Worm (Caenorhabditis elegans) whole organism, L1 larva: ENCODE results near the gene Y69E1A.8.

ENCODE experiments used
- C04F5.9 ChIP-seq: sonication (generic microtip); optimal IDR thresholded peaks from 2 replicates; lab custom pipeline; 2016; ENCODE audit warnings: missing genetic modification characterization, missing compliant biosample characterization
- C34B4.2 ChIP-seq: sonication (generic microtip); optimal IDR thresholded peaks from 2 replicates; lab custom pipeline; 2017; ENCODE audit warnings: mild to moderate bottlenecking, missing genetic modification characterization, missing compliant biosample characterization
- Y116A8C.19 ChIP-seq: sonication (generic microtip); optimal IDR thresholded peaks from 2 replicates; lab custom pipeline; 2016; ENCODE audit warnings: missing compliant biosample characterization, missing genetic modification characterization, borderline replicate concordance
- aha-1 ChIP-seq: fragments of 150-350 bp; optimal IDR thresholded peaks from 2 replicates; lab custom pipeline; 2014; ENCODE audit warnings: missing biosample characterization, missing genetic modification characterization
- alr-1 ChIP-seq: fragments of 200-800 bp; sonication (Bioruptor generic); optimal IDR thresholded peaks from 2 replicates; lab custom pipeline; 2018; ENCODE audit warnings: borderline replicate concordance, mild to moderate bottlenecking, missing genetic modification characterization, missing compliant biosample characterization
- ama-1 ChIP-seq: fragments of 150-350 bp; optimal IDR thresholded peaks from 2 replicates; lab custom pipeline; 2014
- blmp-1 ChIP-seq: fragments of 150-350 bp; optimal IDR thresholded peaks from 2 replicates; lab custom pipeline; 2014; ENCODE audit warnings: missing biosample characterization, missing genetic modification characterization
- ceh-63 ChIP-seq: fragments of 200-800 bp; sonication (Bioruptor generic); optimal IDR thresholded peaks from 2 replicates; lab custom pipeline; 2018; ENCODE audit warnings: mild to moderate bottlenecking, missing genetic modification characterization, missing compliant biosample characterization
- ces-1 ChIP-seq: fragments of 150-350 bp; optimal IDR thresholded peaks from 2 replicates; lab custom pipeline; 2014; ENCODE audit warnings: missing biosample characterization, missing genetic modification reagents, missing genetic modification characterization
- dsc-1 ChIP-seq: sonication (generic microtip); optimal IDR thresholded peaks from 2 replicates; lab custom pipeline; 2016; ENCODE audit warnings: mild to moderate bottlenecking, missing genetic modification characterization, missing compliant biosample characterization
- efl-1 ChIP-seq, 4 experiments: fragments of 150-350 bp; optimal IDR thresholded peaks in 3 of 4; peaks in 1 of 4; 1 replicate in 1 of 4; 2 replicates in 3 of 4; lab custom pipeline; 2014; ENCODE audit warnings: missing biosample characterization in 2 of 4, missing genetic modification characterization in 2 of 4, missing genetic modification reagents in 2 of 4
- efl-3 ChIP-seq: fragments of 200-800 bp; sonication (Bioruptor generic); optimal IDR thresholded peaks from 2 replicates; lab custom pipeline; 2018; ENCODE audit warnings: mild to moderate bottlenecking, missing genetic modification characterization, missing compliant biosample characterization
- egl-27 ChIP-seq, 2 experiments: fragments of 150-350 bp in 1 of 2; sonication (generic microtip); optimal IDR thresholded peaks; 3 replicates each; lab custom pipeline; 2017 to 2018; ENCODE audit warnings: missing biosample characterization in 2 of 2, missing genetic modification characterization in 2 of 2, missing genetic modification reagents in 2 of 2
- elt-3 ChIP-seq, 6 experiments: fragments of 150-350 bp in 1 of 6; sonication (generic microtip); optimal IDR thresholded peaks; 2 replicates each; lab custom pipeline; 2017 to 2018; ENCODE audit warnings: missing biosample characterization in 6 of 6, missing genetic modification characterization in 6 of 6, inconsistent platforms in 1 of 6
- fkh-10 ChIP-seq: sonication (generic microtip); optimal IDR thresholded peaks from 2 replicates; lab custom pipeline; 2017; ENCODE audit warnings: missing biosample characterization, missing genetic modification reagents, missing genetic modification characterization
- hlh-17 ChIP-seq: fragments of 200-800 bp; sonication (Bioruptor generic); optimal IDR thresholded peaks from 2 replicates; lab custom pipeline; 2018; ENCODE audit warnings: missing genetic modification characterization, mild to moderate bottlenecking, missing compliant biosample characterization, moderate library complexity, borderline replicate concordance
- hlh-4 ChIP-seq: sonication (generic microtip); optimal IDR thresholded peaks from 2 replicates; lab custom pipeline; 2016; ENCODE audit warnings: mild to moderate bottlenecking, missing genetic modification characterization, missing compliant biosample characterization
- irx-1 ChIP-seq: sonication (generic microtip); optimal IDR thresholded peaks from 2 replicates; lab custom pipeline; 2016; ENCODE audit warnings: missing genetic modification characterization, missing compliant biosample characterization
- jun-1 ChIP-seq: fragments of 150-350 bp; optimal IDR thresholded peaks from 2 replicates; lab custom pipeline; 2014; ENCODE audit warnings: missing biosample characterization, missing genetic modification reagents, missing genetic modification characterization
- lin-14 ChIP-seq: fragments of 200-800 bp; sonication (Bioruptor generic); optimal IDR thresholded peaks from 2 replicates; lab custom pipeline; 2018; ENCODE audit warnings: mild to moderate bottlenecking, missing genetic modification characterization, moderate library complexity, missing compliant biosample characterization
- lin-39 ChIP-seq: fragments of 150-350 bp; optimal IDR thresholded peaks from 2 replicates; lab custom pipeline; 2014; ENCODE audit warnings: missing biosample characterization, missing genetic modification reagents, missing genetic modification characterization
- lir-3 ChIP-seq: sonication (generic microtip); optimal IDR thresholded peaks from 2 replicates; lab custom pipeline; 2016; ENCODE audit warnings: mild to moderate bottlenecking, missing genetic modification characterization, moderate library complexity, missing compliant biosample characterization; ENCODE audit not compliant: poor library complexity
- lsy-2 ChIP-seq, 2 experiments: fragments of 150-350 bp; optimal IDR thresholded peaks; 2 replicates each; lab custom pipeline; 2014; ENCODE audit warnings: missing biosample characterization in 2 of 2, missing genetic modification characterization in 2 of 2
- mdl-1 ChIP-seq, 2 experiments: fragments of 150-350 bp; optimal IDR thresholded peaks; 2 replicates each; lab custom pipeline; 2014 to 2017; ENCODE audit warnings: missing biosample characterization in 2 of 2, missing genetic modification characterization in 2 of 2, inconsistent platforms in 1 of 2
- mep-1 ChIP-seq: fragments of 150-350 bp; optimal IDR thresholded peaks from 2 replicates; lab custom pipeline; 2014; ENCODE audit warnings: missing biosample characterization, missing genetic modification characterization
- nhr-11 ChIP-seq: fragments of 150-350 bp; optimal IDR thresholded peaks from 2 replicates; lab custom pipeline; 2014; ENCODE audit warnings: missing biosample characterization, missing genetic modification characterization
- nhr-19 ChIP-seq: fragments of 200-800 bp; sonication (Bioruptor generic); conservative IDR thresholded peaks from 2 replicates; pipeline ENCODE4 v1.3.6; 2022; ENCODE audit warnings: missing genetic modification characterization, missing compliant biosample characterization
- nhr-20 ChIP-seq: sonication (generic microtip); optimal IDR thresholded peaks from 2 replicates; lab custom pipeline; 2016; ENCODE audit warnings: mild to moderate bottlenecking, missing genetic modification characterization, missing compliant biosample characterization
- nhr-237 ChIP-seq: fragments of 150-350 bp; optimal IDR thresholded peaks from 2 replicates; lab custom pipeline; 2014; ENCODE audit warnings: missing biosample characterization, missing genetic modification characterization
- nhr-28 ChIP-seq: fragments of 150-350 bp; optimal IDR thresholded peaks from 2 replicates; lab custom pipeline; 2014; ENCODE audit warnings: missing biosample characterization, missing genetic modification characterization
- nhr-47 ChIP-seq: sonication (generic microtip); optimal IDR thresholded peaks from 2 replicates; lab custom pipeline; 2016; ENCODE audit warnings: mild to moderate bottlenecking, missing genetic modification characterization, moderate library complexity, missing compliant biosample characterization
- nhr-76 ChIP-seq: sonication (generic microtip); optimal IDR thresholded peaks from 2 replicates; lab custom pipeline; 2017; ENCODE audit warnings: missing biosample characterization, missing genetic modification characterization
- nhr-84 ChIP-seq: sonication (generic microtip); optimal IDR thresholded peaks from 2 replicates; lab custom pipeline; 2017; ENCODE audit warnings: missing biosample characterization, missing genetic modification characterization
- nhr-90 ChIP-seq: sonication (generic microtip); optimal IDR thresholded peaks from 2 replicates; lab custom pipeline; 2016; ENCODE audit warnings: mild to moderate bottlenecking, missing genetic modification characterization, missing compliant biosample characterization; ENCODE audit not compliant: poor library complexity
- pag-3 ChIP-seq: sonication (generic microtip); optimal IDR thresholded peaks from 2 replicates; lab custom pipeline; 2017; ENCODE audit warnings: missing genetic modification characterization, mild to moderate bottlenecking, missing compliant biosample characterization, antibody characterized with exemption, borderline replicate concordance; ENCODE audit not compliant: insufficient read depth
- rnt-1 ChIP-seq: sonication (generic microtip); optimal IDR thresholded peaks from 2 replicates; lab custom pipeline; 2016; ENCODE audit warnings: mild to moderate bottlenecking, missing genetic modification characterization, moderate library complexity, missing compliant biosample characterization
- snpc-4 ChIP-seq: fragments of 150-350 bp; optimal IDR thresholded peaks from 2 replicates; lab custom pipeline; 2014; ENCODE audit warnings: missing biosample characterization, missing genetic modification characterization
- sox-4 ChIP-seq: sonication (generic microtip); optimal IDR thresholded peaks from 2 replicates; lab custom pipeline; 2016; ENCODE audit warnings: missing genetic modification characterization, missing compliant biosample characterization
- sup-37 ChIP-seq: fragments of 200-800 bp; sonication (Bioruptor generic); optimal IDR thresholded peaks from 2 replicates; lab custom pipeline; 2018; ENCODE audit warnings: mild to moderate bottlenecking, missing genetic modification characterization, missing compliant biosample characterization
- tbx-2 ChIP-seq: sonication (generic microtip); optimal IDR thresholded peaks from 2 replicates; lab custom pipeline; 2016; ENCODE audit warnings: missing genetic modification characterization, missing compliant biosample characterization
- tlp-1 ChIP-seq: fragments of 150-350 bp; optimal IDR thresholded peaks from 2 replicates; lab custom pipeline; 2014; ENCODE audit warnings: missing biosample characterization, missing genetic modification characterization
- unc-130 ChIP-seq: fragments of 150-350 bp; optimal IDR thresholded peaks from 2 replicates; lab custom pipeline; 2017; ENCODE audit warnings: missing biosample characterization, missing genetic modification characterization, inconsistent platforms
- unc-30 ChIP-seq: sonication (generic microtip); optimal IDR thresholded peaks from 2 replicates; lab custom pipeline; 2017; ENCODE audit warnings: missing biosample characterization, missing genetic modification characterization
- unc-86 ChIP-seq: sonication (generic microtip); optimal IDR thresholded peaks from 2 replicates; lab custom pipeline; 2016; ENCODE audit warnings: missing genetic modification characterization, missing compliant biosample characterization
- unc-98 ChIP-seq: fragments of 200-800 bp; sonication (Bioruptor generic); IDR thresholded peaks from 2 replicates; pipeline ENCODE4 v1.3.6; 2022; ENCODE audit warnings: missing genetic modification characterization, missing compliant biosample characterization
- vab-15 ChIP-seq: sonication (generic microtip); optimal IDR thresholded peaks from 2 replicates; lab custom pipeline; 2017; ENCODE audit warnings: missing genotype, mild to moderate bottlenecking, missing genetic modification characterization, missing compliant biosample characterization
- xbp-1 ChIP-seq: sonication (generic microtip); optimal IDR thresholded peaks from 2 replicates; lab custom pipeline; 2016; ENCODE audit warnings: missing genetic modification characterization, missing compliant biosample characterization
- ztf-11 ChIP-seq, 2 experiments: sonication (generic microtip); optimal IDR thresholded peaks; 2 replicates each; lab custom pipeline; 2016 to 2017; ENCODE audit warnings: missing genetic modification characterization in 2 of 2, missing biosample characterization in 1 of 2, missing compliant biosample characterization in 1 of 2
- ztf-4 ChIP-seq: fragments of 150-350 bp; optimal IDR thresholded peaks from 2 replicates; lab custom pipeline; 2014; ENCODE audit warnings: missing biosample characterization, missing genetic modification characterization

The Y69E1A.8 gene

ce11 chrIV:10935336-10935735 lies 31.1 kb upstream of the Y69E1A.8 start (continued):
- TF ChIP-seq hlh-17 (GFP tag; lab: Kevin White, UChicago) (no peak), nhr-28 (tag; lab: Kevin White, UChicago) (no peak), nhr-76 (no peak), nhr-19 (GFP tag; lab: Robert Waterston, UW) (peak; percentile 92), unc-30 (tag; lab: Kevin White, UChicago) (no peak), blmp-1 (tag; lab: Kevin White, UChicago) (peak; percentile 77), xbp-1 (tag; lab: Kevin White, UChicago) (peak; percentile 91), rnt-1 (peak; percentile 94), C34B4.2 (tag; lab: Kevin White, UChicago) (no peak), egl-27 (tag; optimal IDR thresholded peaks at IDR 0.05; lab: Kevin White, UChicago) (peak in 1 of 2 experiments; percentile 44), Y116A8C.19 (no peak), lin-39 (tag; lab: Kevin White, UChicago) (peak; percentile 88), tlp-1 (tag; lab: Kevin White, UChicago) (no peak), pag-3 (tag; lab: Kevin White, UChicago) (no peak), nhr-90 (no peak), efl-3 (GFP tag; lab: Kevin White, UChicago) (no peak), lir-3 (peak; percentile 85), alr-1 (tag; lab: Kevin White, UChicago) (no peak), aha-1 (tag; lab: Kevin White, UChicago) (peak; percentile 63), jun-1 (peak; percentile 87), nhr-11 (tag; lab: Kevin White, UChicago) (peak; percentile 90), vab-15 (tag; lab: Kevin White, UChicago) (peak; percentile 80), ces-1 (no peak), sox-4 (tag; lab: Kevin White, UChicago) (peak; percentile 78), irx-1 (tag; lab: Kevin White, UChicago) (peak; percentile 76), unc-86 (tag; lab: Kevin White, UChicago) (peak; percentile 96), ztf-4 (peak; percentile 94), dsc-1 (tag; lab: Kevin White, UChicago) (peak; percentile 99), mdl-1 (tag; optimal IDR thresholded peaks at IDR 0.05; lab: Kevin White, UChicago) (peak in 1 of 2 experiments; percentile 96), ama-1 (lab: Kevin White, UChicago) (peak; percentile 93), C04F5.9 (peak; percentile 60), lin-14 (GFP tag; lab: Kevin White, UChicago) (peak; percentile 99), tbx-2 (peak; percentile 90), nhr-237 (peak; percentile 57), ztf-11 (tag; optimal IDR thresholded peaks at IDR 0.05; lab: Kevin White, UChicago) (peak in 1 of 2 experiments; percentile 86), hlh-4 (no peak), unc-98 (GFP tag; lab: Robert Waterston, UW) (peak; percentile 51), elt-3 (tag; optimal IDR thresholded peaks at IDR 0.05; lab: Kevin White, UChicago) (peak in 2 of 6 experiments; percentile 39 to 69), mep-1 (tag; lab: Kevin White, UChicago) (peak; percentile 96), unc-130 (tag; lab: Kevin White, UChicago) (peak; percentile 65), ceh-63 (GFP tag; lab: Kevin White, UChicago) (no peak)

- TF ChIP-seq elt-3 (tag; optimal IDR thresholded peaks at IDR 0.05; lab: Kevin White, UChicago) (peak in 4 of 6 experiments; percentile 7 to 84 (median 62)), efl-1 (optimal IDR thresholded peaks at IDR 0.05; lab: Kevin White, UChicago) (peak; percentile 89 to 92), efl-1 (GFP tag; optimal IDR thresholded peaks at IDR 0.05 in 1 of 2; lab: Kevin White, UChicago) (peak; percentile 68 to 97), efl-3 (GFP tag; lab: Kevin White, UChicago) (no peak), nhr-47 (tag; lab: Kevin White, UChicago) (peak; percentile 97), pag-3 (tag; lab: Kevin White, UChicago) (no peak), rnt-1 (peak; percentile 96), dsc-1 (tag; lab: Kevin White, UChicago) (peak; percentile 93), mdl-1 (tag; optimal IDR thresholded peaks at IDR 0.05; lab: Kevin White, UChicago) (peak; percentile 62 to 98), aha-1 (tag; lab: Kevin White, UChicago) (peak; percentile 71), C04F5.9 (peak; percentile 79), sup-37 (GFP tag; lab: Kevin White, UChicago) (peak; percentile 73), nhr-20 (peak; percentile 99), irx-1 (tag; lab: Kevin White, UChicago) (peak; percentile 93), sox-4 (tag; lab: Kevin White, UChicago) (peak; percentile 77), lsy-2 (tag; optimal IDR thresholded peaks at IDR 0.05; lab: Kevin White, UChicago) (peak; percentile 95 to 96), nhr-84 (tag; lab: Kevin White, UChicago) (no peak), fkh-10 (GFP tag; lab: Kevin White, UChicago) (peak; percentile 26), ztf-11 (tag; optimal IDR thresholded peaks at IDR 0.05; lab: Kevin White, UChicago) (peak in 1 of 2 experiments; percentile 85), egl-27 (tag; optimal IDR thresholded peaks at IDR 0.05; lab: Kevin White, UChicago) (peak; percentile 52 to 76), snpc-4 (tag; lab: Kevin White, UChicago) (peak; percentile 79)
These were observed 30.4 kb upstream of the Y69E1A.8 start, which contains the start of gene lgg-2 for ce11 chrIV:10935853-10936491. lgg-2 (minus strand) TSS chrIV:10935903.
